Worm (Caenorhabditis elegans): ENCODE measurements around the gene tpa-1.

- TF ChIP-seq egl-27 (tag; optimal IDR thresholded peaks at IDR 0.05) (no peak), unc-98 (GFP tag; IDR thresholded peaks at IDR 0.05) (no peak), nhr-20 (tag; optimal IDR thresholded peaks at IDR 0.05) (no peak), fkh-8 (tag; optimal IDR thresholded peaks at IDR 0.05) (no peak), dpl-1 (GFP tag; optimal IDR thresholded peaks at IDR 0.05) (no peak), aly-2 (tag; optimal IDR thresholded peaks at IDR 0.05) (no peak), elt-3 (tag; optimal IDR thresholded peaks at IDR 0.05) (no peak)
Observed at ce11 chrIV:147819-148218, 56.0 kb downstream of the tpa-1 start, which contains the start of gene col-99.

All from whole organism, L1 larva.